Worm (Caenorhabditis elegans) whole organism, L1 larva: ENCODE data around the gene F29A7.3.

Experiments used
- ama-1 ChIP-seq: fragments of 150-350 bp; optimal IDR thresholded peaks from 2 replicates; lab custom pipeline; 2014
- ceh-82 ChIP-seq, 3 experiments: fragments of 150-350 bp in 1 of 3; sonication (generic microtip) in 2 of 3; optimal IDR thresholded peaks; 2 replicates each; lab custom pipeline; 2014 to 2017; ENCODE audit warnings: missing biosample characterization in 3 of 3, missing genetic modification characterization in 3 of 3
- ces-1 ChIP-seq: fragments of 150-350 bp; optimal IDR thresholded peaks from 2 replicates; lab custom pipeline; 2014; ENCODE audit warnings: missing biosample characterization, missing genetic modification reagents, missing genetic modification characterization
- egl-13 ChIP-seq: sonication (generic microtip); optimal IDR thresholded peaks from 2 replicates; lab custom pipeline; 2016; ENCODE audit warnings: missing genotype, missing genetic modification reagents, missing genetic modification characterization, missing compliant biosample characterization
- hlh-4 ChIP-seq: sonication (generic microtip); optimal IDR thresholded peaks from 2 replicates; lab custom pipeline; 2016; ENCODE audit warnings: mild to moderate bottlenecking, missing genetic modification characterization, missing compliant biosample characterization
- lin-13 ChIP-seq: fragments of 150-350 bp; optimal IDR thresholded peaks from 2 replicates; lab custom pipeline; 2014; ENCODE audit warnings: missing biosample characterization, missing genetic modification reagents, missing genetic modification characterization
- lsy-2 ChIP-seq, 2 experiments: fragments of 150-350 bp; optimal IDR thresholded peaks; 2 replicates each; lab custom pipeline; 2014; ENCODE audit warnings: missing biosample characterization in 2 of 2, missing genetic modification characterization in 2 of 2
- mdl-1 ChIP-seq, 2 experiments: fragments of 150-350 bp; optimal IDR thresholded peaks; 2 replicates each; lab custom pipeline; 2014 to 2017; ENCODE audit warnings: missing biosample characterization in 2 of 2, missing genetic modification characterization in 2 of 2, inconsistent platforms in 1 of 2
- mep-1 ChIP-seq: fragments of 150-350 bp; optimal IDR thresholded peaks from 2 replicates; lab custom pipeline; 2014; ENCODE audit warnings: missing biosample characterization, missing genetic modification characterization
- nhr-71 ChIP-seq: sonication (generic microtip); optimal IDR thresholded peaks from 2 replicates; lab custom pipeline; 2016; ENCODE audit warnings: mild to moderate bottlenecking, missing genetic modification characterization, moderate library complexity, missing compliant biosample characterization
- pqm-1 ChIP-seq: sonication (generic microtip); optimal IDR thresholded peaks from 3 replicates; lab custom pipeline; 2017; ENCODE audit warnings: missing biosample characterization, missing genetic modification characterization
- rnt-1 ChIP-seq: sonication (generic microtip); optimal IDR thresholded peaks from 2 replicates; lab custom pipeline; 2016; ENCODE audit warnings: mild to moderate bottlenecking, missing genetic modification characterization, moderate library complexity, missing compliant biosample characterization
- zip-4 ChIP-seq: fragments of 200-800 bp; sonication (Bioruptor generic); optimal IDR thresholded peaks from 2 replicates; lab custom pipeline; 2018; ENCODE audit warnings: mild to moderate bottlenecking, missing genetic modification characterization, moderate library complexity, missing compliant biosample characterization
- ztf-4 ChIP-seq: fragments of 150-350 bp; optimal IDR thresholded peaks from 2 replicates; lab custom pipeline; 2014; ENCODE audit warnings: missing biosample characterization, missing genetic modification characterization

DNA sequence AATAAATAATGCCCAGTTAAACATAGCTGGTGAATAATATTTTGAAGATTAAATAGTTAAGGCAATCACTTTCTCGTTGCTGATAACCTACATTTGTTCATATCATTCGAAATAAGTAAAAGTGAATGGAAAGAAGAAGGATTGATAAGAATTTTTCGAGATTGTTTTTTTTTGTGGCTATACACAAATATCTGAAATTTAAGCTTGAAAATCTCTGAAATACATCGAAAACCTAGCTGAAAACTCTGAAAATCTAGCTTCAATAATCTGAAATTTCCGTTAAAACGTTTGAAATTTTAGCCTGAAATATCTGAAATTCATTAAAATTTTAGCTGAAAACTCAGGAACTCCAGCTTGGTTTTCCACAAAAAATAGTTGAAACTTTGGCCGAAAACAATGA is 13.5 kb upstream of the F29A7.3 start, which contains the start of gene T05A8.6:
- TF ChIP-seq ces-1 (GFP tag; lab: Kevin White, UChicago) (no peak), mdl-1 (tag; optimal IDR thresholded peaks at IDR 0.05; lab: Kevin White, UChicago) (no peak), nhr-71 (tag; lab: Kevin White, UChicago) (no peak), ztf-4 (no peak), lin-13 (GFP tag; lab: Kevin White, UChicago) (no peak), zip-4 (GFP tag; lab: Kevin White, UChicago) (no peak), egl-13 (tag; lab: Kevin White, UChicago) (no peak), rnt-1 (tag; lab: Kevin White, UChicago) (no peak), lsy-2 (tag; optimal IDR thresholded peaks at IDR 0.05; lab: Kevin White, UChicago) (no peak), pqm-1 (tag; lab: Kevin White, UChicago) (no peak), hlh-4 (tag; lab: Kevin White, UChicago) (no peak), ama-1 (no peak), mep-1 (tag; lab: Kevin White, UChicago) (no peak), ceh-82 (tag; optimal IDR thresholded peaks at IDR 0.05; lab: Kevin White, UChicago) (no peak)
